Fruit fly (Drosophila melanogaster) whole organism, wandering third instar larva: ENCODE data around the gene CG11975.

ENCODE experiments used
- Abd-B ChIP-seq: fragments of >200 bp; optimal IDR thresholded peaks from 2 replicates; lab custom pipeline; 2017; ENCODE audit warnings: missing biosample characterization, missing genetic modification characterization
- CG32264 ChIP-seq: fragments of 200-800 bp; sonication (Bioruptor generic); optimal IDR thresholded peaks from 2 replicates; lab custom pipeline; 2016; ENCODE audit warnings: missing biosample characterization, missing genetic modification characterization
- CG9705 ChIP-seq: fragments of 200-800 bp; sonication (Bioruptor generic); optimal IDR thresholded peaks from 2 replicates; lab custom pipeline; 2018; ENCODE audit warnings: missing biosample characterization, mild to moderate bottlenecking, missing genetic modification characterization
- Dfd ChIP-seq: fragments of >200 bp; optimal IDR thresholded peaks from 2 replicates; lab custom pipeline; 2017; ENCODE audit warnings: missing biosample characterization, missing genetic modification characterization
- GATAd ChIP-seq: sonication (Bioruptor generic); optimal IDR thresholded peaks from 2 replicates; lab custom pipeline; 2016; ENCODE audit warnings: missing biosample characterization, missing genetic modification characterization
- HLH106 ChIP-seq: fragments of 200-800 bp; optimal IDR thresholded peaks from 3 replicates; lab custom pipeline; 2019; ENCODE audit warnings: missing biosample characterization, mild to moderate bottlenecking, missing genetic modification characterization, moderate library complexity
- Hnf4 ChIP-seq: fragments of 200-800 bp; sonication (Bioruptor generic); optimal IDR thresholded peaks from 2 replicates; lab custom pipeline; 2016; ENCODE audit warnings: missing biosample characterization, mild to moderate bottlenecking, missing genetic modification characterization
- Hr78 ChIP-seq: fragments of >200 bp; optimal IDR thresholded peaks from 2 replicates; lab custom pipeline; 2017; ENCODE audit warnings: missing biosample characterization, missing genetic modification characterization
- Hr83 ChIP-seq: fragments of 200-300 bp; sonication (Bioruptor generic); optimal IDR thresholded peaks from 2 replicates; lab custom pipeline; 2016; ENCODE audit warnings: missing biosample characterization, mild to moderate bottlenecking, missing genetic modification characterization, moderate library complexity; ENCODE audit not compliant: poor library complexity, severe bottlenecking
- Jra ChIP-seq: sonication (Bioruptor generic); optimal IDR thresholded peaks from 2 replicates; lab custom pipeline; 2016; ENCODE audit warnings: missing biosample characterization, missing genetic modification characterization
- Mio ChIP-seq: sonication (Bioruptor generic); optimal IDR thresholded peaks from 2 replicates; lab custom pipeline; 2016; ENCODE audit warnings: missing biosample characterization, missing genetic modification characterization
- OdsH ChIP-seq: fragments of 200-800 bp; sonication (Bioruptor generic); optimal IDR thresholded peaks from 2 replicates; lab custom pipeline; 2016; ENCODE audit warnings: missing biosample characterization, mild to moderate bottlenecking, missing genetic modification characterization
- Rel ChIP-seq, 2 experiments: fragments of 200-800 bp; sonication (Bioruptor generic) in 1 of 2; optimal IDR thresholded peaks; 2 replicates in 1 of 2; 3 replicates in 1 of 2; lab custom pipeline; 2016 to 2019; ENCODE audit warnings: mild to moderate bottlenecking in 2 of 2, missing biosample characterization in 2 of 2, missing genetic modification characterization in 2 of 2, moderate library complexity in 1 of 2
- Sp1 ChIP-seq: fragments of 200-800 bp; sonication (Bioruptor generic); optimal IDR thresholded peaks from 3 replicates; lab custom pipeline; 2019; ENCODE audit warnings: missing biosample characterization, mild to moderate bottlenecking, missing genetic modification characterization, moderate library complexity
- br ChIP-seq: fragments of 200-800 bp; sonication (Bioruptor generic); optimal IDR thresholded peaks from 2 replicates; lab custom pipeline; 2016; ENCODE audit warnings: missing biosample characterization, missing genetic modification characterization
- brk ChIP-seq: fragments of 200-800 bp; sonication (Bioruptor generic); optimal IDR thresholded peaks from 2 replicates; lab custom pipeline; 2016; ENCODE audit warnings: missing biosample characterization, mild to moderate bottlenecking, missing genetic modification characterization
- dl ChIP-seq, 2 experiments: fragments of 175-275, 200-275 bp in 1 of 2; fragments of 200-275 bp in 1 of 2; sonication (Bioruptor generic); optimal IDR thresholded peaks; lab custom pipeline; 2018; ENCODE audit warnings: mild to moderate bottlenecking in 2 of 2, missing biosample characterization in 2 of 2, missing genetic modification characterization in 2 of 2, moderate library complexity in 2 of 2; ENCODE audit not compliant: partially characterized antibody in 2 of 2, insufficient read depth in 1 of 2
- foxo ChIP-seq, 2 experiments: fragments of 200-800 bp; sonication (Bioruptor generic); optimal IDR thresholded peaks; 2 replicates in 1 of 2; 3 replicates in 1 of 2; lab custom pipeline; 2016 to 2017; ENCODE audit warnings: missing biosample characterization in 2 of 2, missing genetic modification characterization in 2 of 2
- h ChIP-seq: fragments of 200-800 bp; sonication (Bioruptor generic); optimal IDR thresholded peaks from 3 replicates; lab custom pipeline; 2016; ENCODE audit warnings: missing biosample characterization, mild to moderate bottlenecking, missing genetic modification characterization
- jim ChIP-seq: fragments of 175-275, 200-325 bp; sonication (Bioruptor generic); optimal IDR thresholded peaks from 2 replicates; lab custom pipeline; 2016; ENCODE audit warnings: missing biosample characterization, mild to moderate bottlenecking, missing genetic modification characterization
- lola ChIP-seq: fragments of >200 bp; optimal IDR thresholded peaks from 2 replicates; lab custom pipeline; 2017; ENCODE audit warnings: missing biosample characterization, missing genetic modification characterization
- pan ChIP-seq: fragments of >200 bp; optimal IDR thresholded peaks from 2 replicates; lab custom pipeline; 2017
- psq ChIP-seq: fragments of 200-800 bp; sonication (Bioruptor generic); optimal IDR thresholded peaks from 3 replicates; lab custom pipeline; 2017; ENCODE audit warnings: missing biosample characterization, mild to moderate bottlenecking, missing genetic modification characterization, moderate library complexity
- rgr ChIP-seq: fragments of 200-800 bp; sonication (Bioruptor generic); optimal IDR thresholded peaks from 3 replicates; lab custom pipeline; 2016; ENCODE audit warnings: missing biosample characterization, mild to moderate bottlenecking, missing genetic modification characterization
- sage ChIP-seq: fragments of 200-800 bp; sonication (Bioruptor generic); optimal IDR thresholded peaks from 2 replicates; lab custom pipeline; 2016; ENCODE audit warnings: missing biosample characterization, mild to moderate bottlenecking, missing genetic modification characterization
- sv ChIP-seq: fragments of 200-800 bp; sonication (Bioruptor generic); optimal IDR thresholded peaks from 3 replicates; lab custom pipeline; 2016; ENCODE audit warnings: missing biosample characterization, missing genetic modification characterization
- tai ChIP-seq: sonication (Bioruptor generic); optimal IDR thresholded peaks from 2 replicates; lab custom pipeline; 2016; ENCODE audit warnings: missing biosample characterization, missing genetic modification characterization
- usp ChIP-seq: fragments of >200 bp; optimal IDR thresholded peaks from 2 replicates; lab custom pipeline; 2017; ENCODE audit warnings: missing biosample characterization, missing genetic modification characterization
- woc ChIP-seq: sonication (Bioruptor generic); optimal IDR thresholded peaks from 2 replicates; lab custom pipeline; 2016; ENCODE audit warnings: missing biosample characterization, mild to moderate bottlenecking, missing genetic modification characterization

The CG11975 gene

dm6 chr3R:8947757-8948428 is 45.2 kb upstream of the CG11975 start:
- no peak for TF ChIP-seq Hr83 (GFP tag; lab: Kevin White, UChicago)
- TF ChIP-seq tai = no peak
- TF ChIP-seq br = no peak
- no peak for TF ChIP-seq Hnf4 (GFP tag; lab: Kevin White, UChicago)
- no peak for TF ChIP-seq sage (GFP tag; lab: Kevin White, UChicago)
- no peak for TF ChIP-seq sv
- TF ChIP-seq Abd-B = no peak
- TF ChIP-seq brk (GFP tag; lab: Kevin White, UChicago) = no peak
- no peak for TF ChIP-seq jim (GFP tag; lab: Kevin White, UChicago)
- TF ChIP-seq CG9705 = no peak
- no peak for TF ChIP-seq Mio (GFP tag; lab: Kevin White, UChicago)
- TF ChIP-seq HLH106 (tag; lab: Kevin White, UChicago) = no peak
- TF ChIP-seq pan (lab: Kevin White, UChicago) = no peak

- TF ChIP-seq lola (no peak), usp (GFP tag; lab: Kevin White, UChicago) (no peak), rgr (GFP tag; lab: Kevin White, UChicago) (no peak), Hr78 (GFP tag; lab: Kevin White, UChicago) (no peak), GATAd (no peak), dl (GFP tag; optimal IDR thresholded peaks at IDR 0.05; lab: Kevin White, UChicago; ENCODE audit: insufficient read depth in 1 of 2, partially characterized antibody in 2 of 2) (no peak), Hr83 (GFP tag; lab: Kevin White, UChicago) (no peak), Jra (no peak), foxo (GFP tag; optimal IDR thresholded peaks at IDR 0.05; lab: Kevin White, UChicago) (no peak), h (GFP tag; lab: Kevin White, UChicago) (no peak)
- TF ChIP-seq, all 38 proteins: peak for 0
These were observed 44.2 kb upstream of the CG11975 start for dm6 chr3R:8948855-8949254.

DNA sequence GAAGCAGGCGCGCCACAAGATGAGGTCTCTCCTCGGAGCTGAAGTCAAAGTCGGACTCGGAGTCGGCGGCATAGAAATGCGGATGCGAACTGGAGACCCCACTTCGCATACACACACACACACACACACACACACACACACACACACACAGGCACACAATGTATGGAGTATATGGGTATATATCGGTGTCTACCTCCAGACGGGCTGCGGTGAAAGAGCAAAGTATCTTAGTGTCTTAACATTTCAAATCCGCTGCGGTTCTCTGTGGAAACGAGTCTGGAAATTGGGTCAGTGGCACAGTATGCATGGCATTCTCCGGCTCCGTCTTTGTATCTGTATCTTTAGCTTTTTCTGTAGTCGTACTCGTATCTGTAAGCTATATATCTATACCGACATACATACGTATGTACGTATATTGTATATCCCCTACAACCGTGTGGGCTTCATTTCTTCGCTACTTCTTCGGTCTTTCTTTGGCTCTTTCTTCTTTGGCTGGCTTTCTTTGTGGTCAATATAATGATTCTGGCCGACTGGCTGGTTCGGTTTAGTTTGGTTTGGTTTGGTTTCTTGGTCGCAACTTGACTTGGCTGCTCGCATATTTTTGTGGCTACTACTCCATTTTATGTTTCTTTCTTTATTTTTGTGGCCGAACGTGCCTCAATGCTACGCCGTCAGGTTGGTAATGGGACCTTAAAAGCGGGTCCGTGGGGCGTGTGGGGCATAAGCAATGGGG is 43.6 kb upstream of the CG11975 start:
- TF ChIP-seq Jra (no peak), Dfd (GFP tag; lab: Kevin White, UChicago) (peak; percentile 71), usp (GFP tag; lab: Kevin White, UChicago) (no peak), psq (GFP tag; lab: Kevin White, UChicago) (peak; percentile 56)
- TF ChIP-seq, all 38 proteins: peak for 2

- TF ChIP-seq CG32264 (no peak), woc (no peak), h (GFP tag; lab: Kevin White, UChicago) (no peak), OdsH (GFP tag; lab: Kevin White, UChicago) (no peak), Jra (no peak), HLH106 (tag; lab: Kevin White, UChicago) (no peak), Sp1 (GFP tag; lab: Kevin White, UChicago) (no peak), brk (GFP tag; lab: Kevin White, UChicago) (no peak), CG9705 (no peak), Hr78 (GFP tag; lab: Kevin White, UChicago) (no peak), Rel (GFP tag; optimal IDR thresholded peaks at IDR 0.05; lab: Kevin White, UChicago) (no peak), Rel (tag; optimal IDR thresholded peaks at IDR 0.05; lab: Kevin White, UChicago) (no peak), tai (no peak), pan (lab: Kevin White, UChicago) (no peak), jim (GFP tag; lab: Kevin White, UChicago) (no peak), Hnf4 (GFP tag; lab: Kevin White, UChicago) (no peak)
- TF ChIP-seq, all 38 proteins: peak for 0
These were observed 38.3 kb upstream of the CG11975 start for dm6 chr3R:8954515-8955358.
